Worm (Caenorhabditis elegans): ENCODE data around the gene C13G3.1.

DNA sequence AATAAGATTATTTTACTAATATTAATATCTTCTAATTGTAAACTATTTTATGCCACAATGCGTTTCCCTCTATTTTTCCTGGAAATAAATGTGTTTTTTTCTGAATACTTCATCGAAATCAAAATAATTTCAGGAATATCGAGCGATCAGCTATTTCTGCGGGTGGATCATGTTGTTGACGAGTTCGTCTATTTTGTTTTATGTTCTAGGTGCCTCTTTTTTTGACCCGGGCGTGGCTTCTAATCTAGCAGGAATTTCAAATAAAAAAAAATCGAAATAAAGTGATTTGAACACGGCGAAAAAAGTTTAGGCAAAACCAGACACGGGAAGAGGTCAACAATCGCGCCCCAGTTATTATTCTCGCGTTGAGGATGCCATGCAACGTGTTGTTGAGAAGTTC is 39.7 kb upstream of the C13G3.1 start, which contains the start of gene T04C12.33:
- TF ChIP-seq him-1 (tag; optimal IDR thresholded peaks at IDR 0.05) (no peak), dao-5 (tag; optimal IDR thresholded peaks at IDR 0.05) (no peak)
